Worm (Caenorhabditis elegans) whole organism, L2 larva: ENCODE measurements around the gene AC3.12.
A peak's percentile ranks its signal among the peaks of the same experiment; 100 is the strongest.

ENCODE experiments used
- C34F6.9 ChIP-seq: fragments of 150-350 bp; optimal IDR thresholded peaks from 2 replicates; lab custom pipeline; 2014; ENCODE audit warnings: missing biosample characterization, missing genetic modification characterization
- F13H6.1 ChIP-seq: sonication (generic microtip); optimal IDR thresholded peaks from 2 replicates; lab custom pipeline; 2016; ENCODE audit warnings: missing genetic modification characterization, missing compliant biosample characterization
- R02D3.7 ChIP-seq: fragments of 150-350 bp; optimal IDR thresholded peaks from 2 replicates; lab custom pipeline; 2014; ENCODE audit warnings: missing biosample characterization, missing genetic modification characterization
- Y55F3AM.14 ChIP-seq: fragments of 200-800 bp; sonication (Bioruptor generic); optimal IDR thresholded peaks from 2 replicates; lab custom pipeline; 2018; ENCODE audit warnings: mild to moderate bottlenecking, missing genetic modification characterization, missing compliant biosample characterization
- ZK546.5 ChIP-seq: sonication (generic microtip); optimal IDR thresholded peaks from 2 replicates; lab custom pipeline; 2017; ENCODE audit warnings: missing biosample characterization, missing genetic modification characterization
- alr-1 ChIP-seq: fragments of 150-350 bp; optimal IDR thresholded peaks from 2 replicates; lab custom pipeline; 2014; ENCODE audit warnings: missing biosample characterization, missing genetic modification characterization
- aly-2 ChIP-seq: fragments of 150-350 bp; optimal IDR thresholded peaks from 2 replicates; lab custom pipeline; 2014; ENCODE audit warnings: missing biosample characterization, missing genetic modification characterization
- blmp-1 ChIP-seq: sonication (generic microtip); optimal IDR thresholded peaks from 2 replicates; lab custom pipeline; 2017; ENCODE audit warnings: missing genetic modification characterization, mild to moderate bottlenecking, missing compliant biosample characterization, antibody characterized with exemption, moderate library complexity; ENCODE audit not compliant: insufficient read depth
- ceh-16 ChIP-seq: fragments of 150-350 bp; optimal IDR thresholded peaks from 2 replicates; lab custom pipeline; 2014; ENCODE audit warnings: missing biosample characterization, missing genetic modification characterization
- ceh-82 ChIP-seq: fragments of 150-350 bp; optimal IDR thresholded peaks from 2 replicates; lab custom pipeline; 2014; ENCODE audit warnings: missing biosample characterization, missing genetic modification characterization
- elt-1 ChIP-seq: fragments of 150-350 bp; optimal IDR thresholded peaks from 2 replicates; lab custom pipeline; 2014; ENCODE audit warnings: missing biosample characterization, missing genetic modification characterization
- fos-1 ChIP-seq: fragments of 150-350 bp; optimal IDR thresholded peaks from 2 replicates; lab custom pipeline; 2014; ENCODE audit warnings: missing biosample characterization, missing genetic modification characterization
- gmeb-1 ChIP-seq: fragments of 150-350 bp; optimal IDR thresholded peaks from 2 replicates; lab custom pipeline; 2014; ENCODE audit warnings: missing biosample characterization, missing genetic modification characterization
- lin-11 ChIP-seq: fragments of 150-350 bp; sonication (generic microtip); optimal IDR thresholded peaks from 2 replicates; lab custom pipeline; 2014; ENCODE audit warnings: missing biosample characterization, missing genetic modification characterization, inconsistent platforms, mixed read lengths
- lin-39 ChIP-seq: fragments of 150-350 bp; optimal IDR thresholded peaks from 2 replicates; lab custom pipeline; 2014; ENCODE audit warnings: missing biosample characterization, missing genetic modification reagents, missing genetic modification characterization
- mdl-1 ChIP-seq, 2 experiments: fragments of 150-350 bp in 1 of 2; sonication (generic microtip) in 1 of 2; optimal IDR thresholded peaks; 2 replicates each; lab custom pipeline; 2017; ENCODE audit warnings: missing biosample characterization in 2 of 2, missing genetic modification characterization in 2 of 2
- nhr-12 ChIP-seq: fragments of 150-350 bp; optimal IDR thresholded peaks from 2 replicates; lab custom pipeline; 2014; ENCODE audit warnings: missing biosample characterization, missing genetic modification characterization
- nhr-129 ChIP-seq: fragments of 150-350 bp; optimal IDR thresholded peaks from 2 replicates; lab custom pipeline; 2014; ENCODE audit warnings: missing biosample characterization, missing genetic modification characterization
- nhr-21 ChIP-seq: fragments of 150-350 bp; optimal IDR thresholded peaks from 2 replicates; lab custom pipeline; 2014; ENCODE audit warnings: missing biosample characterization, missing genetic modification characterization
- nhr-23 ChIP-seq: fragments of 150-350 bp; optimal IDR thresholded peaks from 2 replicates; lab custom pipeline; 2014; ENCODE audit warnings: missing biosample characterization, missing genetic modification reagents, missing genetic modification characterization
- nhr-237 ChIP-seq: fragments of 150-350 bp; optimal IDR thresholded peaks from 2 replicates; lab custom pipeline; 2014; ENCODE audit warnings: missing biosample characterization, missing genetic modification characterization
- nhr-25 ChIP-seq: fragments of 150-350 bp; sonication (generic microtip); optimal IDR thresholded peaks from 3 replicates; lab custom pipeline; 2014; ENCODE audit warnings: missing biosample characterization, missing genetic modification characterization
- nhr-77 ChIP-seq: fragments of 150-350 bp; optimal IDR thresholded peaks from 2 replicates; lab custom pipeline; 2014; ENCODE audit warnings: missing biosample characterization, missing genetic modification characterization
- sem-4 ChIP-seq: fragments of 150-350 bp; optimal IDR thresholded peaks from 2 replicates; lab custom pipeline; 2014; ENCODE audit warnings: missing biosample characterization, missing genetic modification reagents, missing genetic modification characterization
- sma-3 ChIP-seq: sonication (generic microtip); optimal IDR thresholded peaks from 2 replicates; lab custom pipeline; 2016; ENCODE audit warnings: missing genetic modification reagents, missing genetic modification characterization, missing compliant biosample characterization
- sma-9 ChIP-seq, 2 experiments: fragments of 150-350 bp in 1 of 2; sonication (generic microtip) in 1 of 2; optimal IDR thresholded peaks; 2 replicates each; lab custom pipeline; 2014 to 2016; ENCODE audit warnings: missing genetic modification characterization in 2 of 2, mild to moderate bottlenecking in 1 of 2, missing biosample characterization in 1 of 2, missing compliant biosample characterization in 1 of 2, missing genetic modification reagents in 1 of 2, moderate library complexity in 1 of 2
- snpc-4 ChIP-seq: fragments of 150-350 bp; optimal IDR thresholded peaks from 2 replicates; lab custom pipeline; 2014; ENCODE audit warnings: missing biosample characterization, missing genetic modification characterization
- unc-39 ChIP-seq: fragments of 150-350 bp; optimal IDR thresholded peaks from 2 replicates; lab custom pipeline; 2014; ENCODE audit warnings: missing biosample characterization, missing genetic modification characterization
- unc-55 ChIP-seq: fragments of 150-350 bp; sonication (generic microtip); optimal IDR thresholded peaks from 3 replicates; lab custom pipeline; 2014; ENCODE audit warnings: missing biosample characterization, missing genetic modification reagents, missing genetic modification characterization
- unc-62 ChIP-seq: fragments of 150-350 bp; optimal IDR thresholded peaks from 2 replicates; lab custom pipeline; 2014; ENCODE audit warnings: missing biosample characterization, missing genetic modification reagents, missing genetic modification characterization
- zag-1 ChIP-seq: fragments of 150-350 bp; optimal IDR thresholded peaks from 2 replicates; lab custom pipeline; 2014; ENCODE audit warnings: missing biosample characterization, missing genetic modification characterization
- ztf-1 ChIP-seq: fragments of 200-800 bp; sonication (Bioruptor generic); conservative IDR thresholded peaks from 2 replicates; pipeline ENCODE4 v1.3.6; 2022; ENCODE audit warnings: missing genetic modification characterization, missing compliant biosample characterization
- ztf-11 ChIP-seq: sonication (generic microtip); optimal IDR thresholded peaks from 2 replicates; lab custom pipeline; 2017; ENCODE audit warnings: missing biosample characterization, missing genetic modification characterization

AC3.12 gene

ce11 chrV:10361830-10362397, 17.3 kb downstream of the AC3.12 start, which contains the start of gene cash-1 (continued):
- no peak for TF ChIP-seq R02D3.7 (tag; lab: Kevin White, UChicago)
- TF ChIP-seq unc-55 (GFP tag; lab: Kevin White, UChicago): no peak
- peak; percentile 57 for TF ChIP-seq sma-3 (GFP tag; lab: Kevin White, UChicago)
- TF ChIP-seq nhr-21 (tag; lab: Kevin White, UChicago): peak; percentile 6
- TF ChIP-seq sma-9 (GFP tag; optimal IDR thresholded peaks at IDR 0.05; lab: Kevin White, UChicago): peak; percentile 58
- no peak for TF ChIP-seq sma-9 (tag; optimal IDR thresholded peaks at IDR 0.05; lab: Kevin White, UChicago)
- peak; percentile 7 for TF ChIP-seq lin-11
- TF ChIP-seq sem-4: peak; percentile 48
- no peak for TF ChIP-seq alr-1 (tag; lab: Kevin White, UChicago)
- no peak for TF ChIP-seq zag-1 (tag; lab: Kevin White, UChicago)

DNA sequence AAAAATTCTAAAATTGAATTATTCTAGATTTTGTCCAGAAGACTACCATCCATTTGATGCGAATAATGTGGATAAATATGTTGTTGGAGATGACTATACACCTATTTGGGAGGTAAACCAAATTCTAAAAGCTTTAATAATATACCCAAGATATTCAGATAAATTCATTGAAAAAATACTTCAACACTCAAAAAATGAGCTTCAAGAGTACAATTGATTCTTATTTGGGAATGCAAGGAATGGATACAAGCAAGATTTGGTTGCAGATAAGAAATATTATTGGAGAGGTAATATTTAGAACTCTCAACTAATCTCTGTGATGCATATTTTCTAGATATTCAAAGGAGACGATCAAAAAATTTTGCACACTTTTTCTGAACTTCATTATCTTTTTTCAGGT, 19.0 kb downstream of the AC3.12 start:
- TF ChIP-seq aly-2 (tag; lab: Kevin White, UChicago): no peak
- no peak for TF ChIP-seq unc-39 (tag; lab: Kevin White, UChicago)
- TF ChIP-seq fos-1 (tag; lab: Kevin White, UChicago): no peak
- no peak for TF ChIP-seq nhr-237 (tag; lab: Kevin White, UChicago)
- no peak for TF ChIP-seq ceh-16 (tag; lab: Kevin White, UChicago)
- TF ChIP-seq lin-39: no peak
- TF ChIP-seq F13H6.1: no peak
- TF ChIP-seq mdl-1 (tag; optimal IDR thresholded peaks at IDR 0.05; lab: Kevin White, UChicago): no peak
- no peak for TF ChIP-seq gmeb-1 (tag; lab: Kevin White, UChicago)
- no peak for TF ChIP-seq ceh-82 (tag; lab: Kevin White, UChicago)
- TF ChIP-seq nhr-25 (tag; lab: Kevin White, UChicago): no peak
- no peak for TF ChIP-seq sma-3 (GFP tag; lab: Kevin White, UChicago)

DNA sequence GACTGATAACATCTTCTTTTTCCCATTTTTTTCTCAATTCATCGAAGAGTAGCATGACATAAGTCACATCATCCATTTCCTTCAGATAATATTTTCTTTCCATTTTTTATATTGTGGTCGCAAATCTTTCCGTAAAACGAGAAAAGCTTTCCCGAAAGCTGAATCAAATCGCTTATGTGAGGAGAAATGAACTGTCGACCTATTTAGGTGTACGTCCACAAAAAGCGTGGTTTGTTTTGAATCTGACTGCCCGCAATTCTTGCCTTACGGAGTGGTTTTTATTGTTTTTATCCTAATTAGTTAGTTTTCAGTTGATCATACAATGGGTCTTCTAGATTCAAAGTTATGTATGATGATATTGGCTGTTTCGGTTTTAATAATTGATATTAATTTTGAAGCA, 21.0 kb downstream of the AC3.12 start, which contains the start of gene ttll-15:
TSS of gene ttll-15 (plus strand) at position 301 of the 400 bp plus-strand sequence.
- TF ChIP-seq unc-39 (tag; lab: Kevin White, UChicago) (no peak), ceh-16 (tag; lab: Kevin White, UChicago) (no peak), lin-11 (no peak), snpc-4 (no peak), nhr-23 (tag; lab: Kevin White, UChicago) (no peak), fos-1 (tag; lab: Kevin White, UChicago) (no peak), C34F6.9 (tag; lab: Kevin White, UChicago) (no peak), unc-55 (GFP tag; lab: Kevin White, UChicago) (no peak), unc-62 (GFP tag; lab: Kevin White, UChicago) (no peak), sma-3 (GFP tag; lab: Kevin White, UChicago) (no peak), ZK546.5 (tag; lab: Kevin White, UChicago) (no peak), elt-1 (no peak), nhr-129 (tag; lab: Kevin White, UChicago) (no peak), nhr-25 (tag; lab: Kevin White, UChicago) (no peak), Y55F3AM.14 (GFP tag; lab: Kevin White, UChicago) (no peak), blmp-1 (no peak)

DNA sequence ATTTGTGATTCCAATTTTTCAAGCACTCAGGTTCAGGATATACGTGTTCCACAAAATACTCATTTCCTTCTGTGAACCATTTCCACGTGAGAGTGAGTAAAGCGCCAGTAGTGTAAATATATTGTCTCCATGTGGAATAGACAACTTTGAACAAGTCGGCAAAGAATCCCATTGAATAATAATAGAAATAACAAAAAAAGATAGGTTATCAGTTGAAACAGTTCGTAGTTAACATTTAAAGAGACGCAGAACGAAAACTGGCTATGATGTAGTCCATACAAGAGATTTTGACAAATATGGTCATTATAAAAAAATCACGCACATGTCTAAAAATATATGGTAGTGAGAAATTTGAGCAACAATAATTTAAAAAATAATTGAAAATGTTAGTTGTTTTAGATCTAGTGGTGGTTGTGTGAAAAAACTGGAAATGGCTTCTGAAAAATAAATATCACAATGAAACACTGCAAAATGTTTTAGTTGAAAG, 21.7 kb downstream of the AC3.12 start, which contains the start of gene ceeh-2:
TSS of gene ceeh-2 (minus strand) at position 437 of the 487 bp plus-strand sequence.
- no peak for TF ChIP-seq nhr-23 (tag; lab: Kevin White, UChicago)
- TF ChIP-seq ztf-1 (GFP tag; lab: Robert Waterston, UW): no peak
- no peak for TF ChIP-seq nhr-12
- no peak for TF ChIP-seq ztf-11 (tag; lab: Kevin White, UChicago)
- peak; percentile 17 for TF ChIP-seq sma-9 (GFP tag; optimal IDR thresholded peaks at IDR 0.05; lab: Kevin White, UChicago)
- no peak for TF ChIP-seq sma-9 (tag; optimal IDR thresholded peaks at IDR 0.05; lab: Kevin White, UChicago)
- no peak for TF ChIP-seq nhr-77 (tag; lab: Kevin White, UChicago)
- TF ChIP-seq fos-1 (tag; lab: Kevin White, UChicago): peak; percentile 6
- TF ChIP-seq, all 48 proteins: peak for 2
